Fruit fly (Drosophila melanogaster): ENCODE measurements around the gene nht.

nht gene

DNA sequence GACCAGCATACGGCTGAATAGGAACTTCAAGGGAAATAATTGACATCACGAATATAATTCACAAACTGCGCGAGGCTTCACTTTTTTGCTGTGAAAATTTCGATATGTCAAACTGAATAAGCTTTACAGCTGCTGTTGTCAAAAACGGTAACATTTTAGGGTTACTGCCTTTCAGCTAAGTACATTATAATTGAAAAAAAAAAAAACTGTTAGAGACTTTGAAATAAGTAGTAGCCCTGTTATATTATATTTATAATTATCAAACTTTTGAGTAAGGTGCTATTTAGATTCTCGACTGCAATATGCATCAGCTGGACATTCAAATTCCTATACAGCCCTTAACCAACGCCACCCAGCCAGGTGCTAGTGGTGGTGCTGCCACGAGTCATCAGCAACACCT lies at the start of gene nht:
TSS of gene nht (minus strand) at position 101 of the 400 bp plus-strand sequence.
- no peak for TF ChIP-seq bab1 (GFP tag; optimal IDR thresholded peaks at IDR 0.05)
- no peak for TF ChIP-seq CG12768 (GFP tag; optimal IDR thresholded peaks at IDR 0.05)
- TF ChIP-seq Clk (GFP tag; optimal IDR thresholded peaks at IDR 0.05): no peak
- TF ChIP-seq tj (GFP tag; optimal IDR thresholded peaks at IDR 0.05): no peak
- no peak for TF ChIP-seq CG33017 (tag; optimal IDR thresholded peaks at IDR 0.05)
- no peak for TF ChIP-seq CG1620 (GFP tag; optimal IDR thresholded peaks at IDR 0.05)
- TF ChIP-seq ovo (GFP tag; optimal IDR thresholded peaks at IDR 0.05): no peak

- TF ChIP-seq CG1620 (GFP tag; optimal IDR thresholded peaks at IDR 0.05) (no peak), CG14711 (tag; optimal IDR thresholded peaks at IDR 0.05) (no peak), toe (GFP tag; optimal IDR thresholded peaks at IDR 0.05) (no peak), cic (GFP tag; optimal IDR thresholded peaks at IDR 0.05) (no peak), CG7101 (tag; optimal IDR thresholded peaks at IDR 0.05) (no peak), CG7045 (GFP tag; optimal IDR thresholded peaks at IDR 0.05) (no peak)
Measured at dm6 chr2L:15367607-15368006, 48.9 kb upstream of the nht start.

DNA sequence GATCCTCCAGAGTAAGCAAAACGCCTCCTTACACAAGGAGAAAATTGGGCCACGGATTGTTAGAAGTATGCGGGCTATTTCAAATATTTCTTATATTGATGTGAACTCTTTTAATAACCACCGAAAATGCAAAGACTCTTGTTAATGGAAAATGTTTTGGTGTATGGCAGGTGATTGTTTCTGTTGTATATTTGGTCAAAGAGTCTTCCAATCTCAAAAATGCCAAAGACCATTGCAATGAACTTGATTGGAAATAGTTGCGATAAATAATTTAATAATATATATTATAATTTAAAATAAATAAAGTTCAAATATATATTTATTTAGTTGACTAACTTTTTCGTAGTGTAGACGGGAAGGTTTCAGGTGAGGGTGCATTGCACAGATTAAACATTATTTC lies 45.3 kb upstream of the nht start:
- TF ChIP-seq Clk (GFP tag; optimal IDR thresholded peaks at IDR 0.05): no peak
- TF ChIP-seq CG14711 (tag; optimal IDR thresholded peaks at IDR 0.05): no peak
- no peak for TF ChIP-seq CG1620 (GFP tag; optimal IDR thresholded peaks at IDR 0.05)

DNA sequence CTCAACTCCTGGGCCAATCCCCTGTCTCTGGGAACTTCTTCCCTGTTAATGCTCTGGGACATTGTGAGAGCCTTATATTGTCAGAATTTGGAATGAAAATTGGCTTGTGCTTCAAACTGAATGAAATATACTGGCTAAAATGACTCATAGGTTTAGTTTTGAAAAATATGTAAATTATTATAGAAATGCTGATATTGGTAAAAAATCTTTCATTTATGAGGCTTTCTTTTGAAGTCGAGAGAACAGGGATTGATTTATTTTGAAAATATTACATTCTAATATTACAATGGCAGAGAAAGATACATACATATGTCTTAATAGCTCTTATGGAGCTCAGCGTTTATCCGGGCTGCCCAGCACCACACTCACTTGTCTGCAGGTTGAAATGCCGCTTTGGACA lies 42.8 kb upstream of the nht start, which contains the start of gene CG15258:
TSS of gene CG15258 (minus strand) at position 101 of the 400 bp plus-strand sequence.
- TF ChIP-seq cnc (optimal IDR thresholded peaks at IDR 0.05) (no peak), CG7101 (tag; optimal IDR thresholded peaks at IDR 0.05) (no peak), Hr96 (GFP tag; optimal IDR thresholded peaks at IDR 0.05) (no peak), CG7045 (GFP tag; optimal IDR thresholded peaks at IDR 0.05) (no peak), cic (GFP tag; optimal IDR thresholded peaks at IDR 0.05) (no peak), CG5204 (GFP tag; optimal IDR thresholded peaks at IDR 0.05) (no peak), CG33017 (tag; optimal IDR thresholded peaks at IDR 0.05) (no peak), CG1620 (GFP tag; optimal IDR thresholded peaks at IDR 0.05) (no peak), toe (GFP tag; optimal IDR thresholded peaks at IDR 0.05) (no peak), Crg-1 (GFP tag; optimal IDR thresholded peaks at IDR 0.05) (no peak), bab1 (GFP tag; optimal IDR thresholded peaks at IDR 0.05) (no peak), Mnt (GFP tag; optimal IDR thresholded peaks at IDR 0.05) (no peak), CG14711 (tag; optimal IDR thresholded peaks at IDR 0.05) (no peak), tj (GFP tag; optimal IDR thresholded peaks at IDR 0.05) (no peak), CG12768 (GFP tag; optimal IDR thresholded peaks at IDR 0.05) (no peak), pad (GFP tag; optimal IDR thresholded peaks at IDR 0.05) (no peak), CG11617 (GFP tag; optimal IDR thresholded peaks at IDR 0.05) (no peak), ovo (GFP tag; optimal IDR thresholded peaks at IDR 0.05) (no peak)

DNA sequence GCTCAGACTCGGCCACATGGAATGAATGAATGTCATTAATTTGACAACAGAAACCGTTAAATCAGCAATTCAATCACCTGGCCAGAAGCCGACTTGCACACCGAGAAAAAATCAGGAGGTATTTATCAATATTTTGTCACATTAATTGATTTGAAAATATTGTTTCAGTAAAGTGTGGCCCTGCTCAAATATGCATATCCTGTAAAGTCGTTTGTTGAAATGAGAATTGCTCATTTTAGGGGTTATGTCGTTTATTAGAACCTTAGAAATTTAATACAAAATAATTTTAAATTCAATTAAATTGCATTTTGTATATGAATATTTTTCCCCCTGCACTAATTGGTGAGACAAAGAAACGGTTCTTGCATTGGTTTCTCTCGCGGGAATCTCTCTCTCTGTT lies 39.8 kb upstream of the nht start:
- TF ChIP-seq pad (GFP tag; optimal IDR thresholded peaks at IDR 0.05) (no peak), kay (GFP tag; ENCODE audit: borderline replicate concordance) (no peak), CG14711 (tag; optimal IDR thresholded peaks at IDR 0.05) (no peak)

DNA sequence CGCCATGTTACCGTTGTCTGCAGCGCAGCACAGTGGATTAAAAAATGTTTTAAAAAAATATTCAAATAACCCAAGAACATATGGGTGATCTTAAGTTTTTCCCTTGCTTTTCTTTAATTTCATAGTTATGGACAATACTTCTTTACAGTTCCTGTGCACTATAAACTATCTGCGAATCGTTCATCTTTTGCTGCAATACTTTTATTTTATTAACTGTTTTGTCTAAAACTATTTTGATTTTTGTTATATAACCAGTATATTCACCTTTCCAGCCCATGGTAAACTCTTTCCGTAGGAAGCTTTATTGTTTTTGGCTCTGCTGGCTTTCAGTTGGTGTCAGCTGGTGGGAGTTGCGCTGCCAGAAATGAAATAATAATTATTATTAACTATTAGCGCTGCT lies 32.2 kb upstream of the nht start:
- TF ChIP-seq CG12768 (GFP tag; optimal IDR thresholded peaks at IDR 0.05) (no peak), CG7045 (GFP tag; optimal IDR thresholded peaks at IDR 0.05) (no peak), cnc (optimal IDR thresholded peaks at IDR 0.05) (no peak), CG14711 (tag; optimal IDR thresholded peaks at IDR 0.05) (no peak), ovo (GFP tag; optimal IDR thresholded peaks at IDR 0.05) (no peak), kay (GFP tag; ENCODE audit: borderline replicate concordance) (no peak), Clk (GFP tag; optimal IDR thresholded peaks at IDR 0.05) (no peak), tj (GFP tag; optimal IDR thresholded peaks at IDR 0.05) (no peak), cic (GFP tag; optimal IDR thresholded peaks at IDR 0.05) (no peak), toe (GFP tag; optimal IDR thresholded peaks at IDR 0.05) (no peak), bab1 (GFP tag; optimal IDR thresholded peaks at IDR 0.05) (no peak)

DNA sequence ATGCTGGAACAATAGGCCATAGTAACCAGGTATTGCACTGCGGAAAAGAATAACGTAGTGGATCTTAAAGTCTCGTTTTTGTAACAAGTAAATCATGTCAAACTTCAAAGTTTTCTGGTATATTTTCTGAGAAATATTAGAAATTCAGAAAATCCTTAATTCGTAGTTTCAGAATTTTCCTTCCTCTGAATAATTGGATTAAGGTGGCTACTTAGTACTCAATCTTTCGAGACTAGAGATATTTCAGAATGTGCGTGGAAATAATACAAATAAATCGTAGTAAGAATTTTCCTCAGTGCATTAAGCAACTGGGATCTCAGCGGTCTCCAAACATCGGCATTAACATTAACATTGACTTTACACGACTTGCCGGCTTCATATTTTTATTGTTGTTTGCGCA lies 30.5 kb upstream of the nht start:
- TF ChIP-seq CG14711 (tag; optimal IDR thresholded peaks at IDR 0.05) (no peak), toe (GFP tag; optimal IDR thresholded peaks at IDR 0.05) (no peak), CG1620 (GFP tag; optimal IDR thresholded peaks at IDR 0.05) (no peak), Clk (GFP tag; optimal IDR thresholded peaks at IDR 0.05) (no peak), kay (GFP tag; ENCODE audit: borderline replicate concordance) (no peak), pad (GFP tag; optimal IDR thresholded peaks at IDR 0.05) (no peak), tj (GFP tag; optimal IDR thresholded peaks at IDR 0.05) (no peak), ovo (GFP tag; optimal IDR thresholded peaks at IDR 0.05) (no peak)

DNA sequence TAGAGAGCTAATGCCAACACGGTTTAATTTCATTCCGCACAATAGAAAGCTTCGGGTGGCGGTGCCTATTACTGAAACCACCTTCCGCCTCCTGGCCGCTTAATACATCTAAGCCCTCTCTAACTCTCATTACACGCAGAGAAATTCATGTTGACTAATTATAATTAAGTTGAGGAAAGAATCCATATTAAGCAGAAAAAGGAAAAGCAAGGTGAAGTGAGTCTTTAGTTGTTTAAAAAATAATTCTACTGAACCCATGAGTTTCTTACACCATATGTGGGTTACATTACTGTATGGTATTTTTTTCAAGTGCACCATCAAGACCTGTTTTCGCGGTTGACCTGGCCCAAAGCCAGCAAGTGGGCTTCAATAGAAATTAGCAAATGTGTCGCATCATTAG lies 26.6 kb upstream of the nht start:
- no peak for TF ChIP-seq Clk (GFP tag; optimal IDR thresholded peaks at IDR 0.05)
- no peak for TF ChIP-seq cnc (optimal IDR thresholded peaks at IDR 0.05)
- no peak for TF ChIP-seq pad (GFP tag; optimal IDR thresholded peaks at IDR 0.05)
- TF ChIP-seq CG7045 (GFP tag; optimal IDR thresholded peaks at IDR 0.05): no peak
- TF ChIP-seq CG11617 (GFP tag; optimal IDR thresholded peaks at IDR 0.05): no peak
- no peak for TF ChIP-seq CG5204 (GFP tag; optimal IDR thresholded peaks at IDR 0.05)
- TF ChIP-seq Hr96 (GFP tag; optimal IDR thresholded peaks at IDR 0.05): no peak
- no peak for TF ChIP-seq CG12768 (GFP tag; optimal IDR thresholded peaks at IDR 0.05)
- TF ChIP-seq kay (GFP tag; ENCODE audit: borderline replicate concordance): no peak
- no peak for TF ChIP-seq CG1620 (GFP tag; optimal IDR thresholded peaks at IDR 0.05)
- no peak for TF ChIP-seq bab1 (GFP tag; optimal IDR thresholded peaks at IDR 0.05)
- TF ChIP-seq ovo (GFP tag; optimal IDR thresholded peaks at IDR 0.05): no peak
- no peak for TF ChIP-seq CG14711 (tag; optimal IDR thresholded peaks at IDR 0.05)

All from whole organism, adult.